Fruit fly (Drosophila melanogaster) whole organism: ENCODE data around the gene CG14355.

ENCODE experiments used
- CG8478 ChIP-seq: fragments of >200 bp; optimal IDR thresholded peaks from 2 replicates; lab custom pipeline; 2018; ENCODE audit warnings: inconsistent platforms
- Dll ChIP-seq: fragments of >200 bp; optimal IDR thresholded peaks from 2 replicates; lab custom pipeline; 2017
- usp ChIP-seq: fragments of >200 bp; optimal IDR thresholded peaks from 2 replicates; lab custom pipeline; 2017; ENCODE audit warnings: missing biosample characterization, missing genetic modification characterization, mixed read lengths

- no peak for TF ChIP-seq CG8478
- no peak for TF ChIP-seq Dll (lab: Kevin White, UChicago)
- TF ChIP-seq usp (GFP tag; lab: Kevin White, UChicago): no peak
Observed at dm6 chr3R:14125479-14126121, 26.1 kb downstream of the CG14355 start, which contains the start of the genes 140up and Polr2B.
